Fruit fly (Drosophila melanogaster) whole organism, wandering third instar larva: ENCODE data around the gene Xport-B.

Source experiments
- Abd-B ChIP-seq: fragments of >200 bp; optimal IDR thresholded peaks from 2 replicates; lab custom pipeline; 2017; ENCODE audit warnings: missing biosample characterization, missing genetic modification characterization
- CG32264 ChIP-seq: fragments of 200-800 bp; sonication (Bioruptor generic); optimal IDR thresholded peaks from 2 replicates; lab custom pipeline; 2016; ENCODE audit warnings: missing biosample characterization, missing genetic modification characterization
- CG9705 ChIP-seq: fragments of 200-800 bp; sonication (Bioruptor generic); optimal IDR thresholded peaks from 2 replicates; lab custom pipeline; 2018; ENCODE audit warnings: missing biosample characterization, mild to moderate bottlenecking, missing genetic modification characterization
- CrebA ChIP-seq: fragments of 200-800 bp; sonication (Bioruptor generic); optimal IDR thresholded peaks from 2 replicates; lab custom pipeline; 2016; ENCODE audit warnings: missing biosample characterization, mild to moderate bottlenecking, missing genetic modification characterization, borderline replicate concordance
- Dfd ChIP-seq: fragments of >200 bp; optimal IDR thresholded peaks from 2 replicates; lab custom pipeline; 2017; ENCODE audit warnings: missing biosample characterization, missing genetic modification characterization
- Dif ChIP-seq: fragments of 200-275, 200-300 bp; sonication (Bioruptor generic); optimal IDR thresholded peaks from 2 replicates; lab custom pipeline; 2018; ENCODE audit warnings: missing biosample characterization, missing genetic modification characterization; ENCODE audit not compliant: partially characterized antibody
- GATAd ChIP-seq: sonication (Bioruptor generic); optimal IDR thresholded peaks from 2 replicates; lab custom pipeline; 2016; ENCODE audit warnings: missing biosample characterization, missing genetic modification characterization
- HLH106 ChIP-seq: fragments of 200-800 bp; optimal IDR thresholded peaks from 3 replicates; lab custom pipeline; 2019; ENCODE audit warnings: missing biosample characterization, mild to moderate bottlenecking, missing genetic modification characterization, moderate library complexity
- Hnf4 ChIP-seq: fragments of 200-800 bp; sonication (Bioruptor generic); optimal IDR thresholded peaks from 2 replicates; lab custom pipeline; 2016; ENCODE audit warnings: missing biosample characterization, mild to moderate bottlenecking, missing genetic modification characterization
- Hr78 ChIP-seq: fragments of >200 bp; optimal IDR thresholded peaks from 2 replicates; lab custom pipeline; 2017; ENCODE audit warnings: missing biosample characterization, missing genetic modification characterization
- Hr83 ChIP-seq: fragments of 200-300 bp; sonication (Bioruptor generic); optimal IDR thresholded peaks from 2 replicates; lab custom pipeline; 2016; ENCODE audit warnings: missing biosample characterization, mild to moderate bottlenecking, missing genetic modification characterization, moderate library complexity; ENCODE audit not compliant: poor library complexity, severe bottlenecking
- Jra ChIP-seq: sonication (Bioruptor generic); optimal IDR thresholded peaks from 2 replicates; lab custom pipeline; 2016; ENCODE audit warnings: missing biosample characterization, missing genetic modification characterization
- Mio ChIP-seq: sonication (Bioruptor generic); optimal IDR thresholded peaks from 2 replicates; lab custom pipeline; 2016; ENCODE audit warnings: missing biosample characterization, missing genetic modification characterization
- Myc ChIP-seq: fragments of >200 bp; optimal IDR thresholded peaks from 2 replicates; lab custom pipeline; 2017
- N ChIP-seq: fragments of >200 bp; optimal IDR thresholded peaks from 2 replicates; lab custom pipeline; 2018; ENCODE audit warnings: missing biosample characterization, missing external identifiers, missing genetic modification characterization
- OdsH ChIP-seq: fragments of 200-800 bp; sonication (Bioruptor generic); optimal IDR thresholded peaks from 2 replicates; lab custom pipeline; 2016; ENCODE audit warnings: missing biosample characterization, mild to moderate bottlenecking, missing genetic modification characterization
- Rel ChIP-seq, 2 experiments: fragments of 200-800 bp; sonication (Bioruptor generic) in 1 of 2; optimal IDR thresholded peaks; 2 replicates in 1 of 2; 3 replicates in 1 of 2; lab custom pipeline; 2016 to 2019; ENCODE audit warnings: mild to moderate bottlenecking in 2 of 2, missing biosample characterization in 2 of 2, missing genetic modification characterization in 2 of 2, moderate library complexity in 1 of 2
- Vsx2 ChIP-seq: fragments of 200-300, 225-300 bp; sonication (Bioruptor generic); optimal IDR thresholded peaks from 2 replicates; lab custom pipeline; 2018; ENCODE audit warnings: missing biosample characterization, missing genetic modification characterization; ENCODE audit not compliant: partially characterized antibody
- br ChIP-seq: fragments of 200-800 bp; sonication (Bioruptor generic); optimal IDR thresholded peaks from 2 replicates; lab custom pipeline; 2016; ENCODE audit warnings: missing biosample characterization, missing genetic modification characterization
- brk ChIP-seq: fragments of 200-800 bp; sonication (Bioruptor generic); optimal IDR thresholded peaks from 2 replicates; lab custom pipeline; 2016; ENCODE audit warnings: missing biosample characterization, mild to moderate bottlenecking, missing genetic modification characterization
- dl ChIP-seq, 2 experiments: fragments of 175-275, 200-275 bp in 1 of 2; fragments of 200-275 bp in 1 of 2; sonication (Bioruptor generic); optimal IDR thresholded peaks; lab custom pipeline; 2018; ENCODE audit warnings: mild to moderate bottlenecking in 2 of 2, missing biosample characterization in 2 of 2, missing genetic modification characterization in 2 of 2, moderate library complexity in 2 of 2; ENCODE audit not compliant: partially characterized antibody in 2 of 2, insufficient read depth in 1 of 2
- dmrt93B ChIP-seq: fragments of 200-800 bp; sonication (Bioruptor generic); optimal IDR thresholded peaks from 2 replicates; lab custom pipeline; 2018; ENCODE audit warnings: missing biosample characterization, mild to moderate bottlenecking, missing genetic modification characterization
- dsf ChIP-seq: sonication (Bioruptor generic); optimal IDR thresholded peaks from 2 replicates; lab custom pipeline; 2016; ENCODE audit warnings: missing biosample characterization, missing genetic modification characterization, borderline replicate concordance
- ey ChIP-seq: fragments of 200-800 bp; sonication (Bioruptor generic); optimal IDR thresholded peaks from 2 replicates; lab custom pipeline; 2016; ENCODE audit warnings: missing biosample characterization, missing genetic modification characterization
- foxo ChIP-seq, 2 experiments: fragments of 200-800 bp; sonication (Bioruptor generic); optimal IDR thresholded peaks; 2 replicates in 1 of 2; 3 replicates in 1 of 2; lab custom pipeline; 2016 to 2017; ENCODE audit warnings: missing biosample characterization in 2 of 2, missing genetic modification characterization in 2 of 2
- fru ChIP-seq: fragments of 200-800 bp; sonication (Bioruptor generic); optimal IDR thresholded peaks from 3 replicates; lab custom pipeline; 2016; ENCODE audit warnings: missing biosample characterization, mild to moderate bottlenecking, missing genetic modification characterization
- h ChIP-seq: fragments of 200-800 bp; sonication (Bioruptor generic); optimal IDR thresholded peaks from 3 replicates; lab custom pipeline; 2016; ENCODE audit warnings: missing biosample characterization, mild to moderate bottlenecking, missing genetic modification characterization
- jim ChIP-seq: fragments of 175-275, 200-325 bp; sonication (Bioruptor generic); optimal IDR thresholded peaks from 2 replicates; lab custom pipeline; 2016; ENCODE audit warnings: missing biosample characterization, mild to moderate bottlenecking, missing genetic modification characterization
- lola ChIP-seq: fragments of >200 bp; optimal IDR thresholded peaks from 2 replicates; lab custom pipeline; 2017; ENCODE audit warnings: missing biosample characterization, missing genetic modification characterization
- pan ChIP-seq: fragments of >200 bp; optimal IDR thresholded peaks from 2 replicates; lab custom pipeline; 2017
- psq ChIP-seq: fragments of 200-800 bp; sonication (Bioruptor generic); optimal IDR thresholded peaks from 3 replicates; lab custom pipeline; 2017; ENCODE audit warnings: missing biosample characterization, mild to moderate bottlenecking, missing genetic modification characterization, moderate library complexity
- rgr ChIP-seq: fragments of 200-800 bp; sonication (Bioruptor generic); optimal IDR thresholded peaks from 3 replicates; lab custom pipeline; 2016; ENCODE audit warnings: missing biosample characterization, mild to moderate bottlenecking, missing genetic modification characterization
- sage ChIP-seq: fragments of 200-800 bp; sonication (Bioruptor generic); optimal IDR thresholded peaks from 2 replicates; lab custom pipeline; 2016; ENCODE audit warnings: missing biosample characterization, mild to moderate bottlenecking, missing genetic modification characterization
- sv ChIP-seq: fragments of 200-800 bp; sonication (Bioruptor generic); optimal IDR thresholded peaks from 3 replicates; lab custom pipeline; 2016; ENCODE audit warnings: missing biosample characterization, missing genetic modification characterization
- tai ChIP-seq: sonication (Bioruptor generic); optimal IDR thresholded peaks from 2 replicates; lab custom pipeline; 2016; ENCODE audit warnings: missing biosample characterization, missing genetic modification characterization
- usp ChIP-seq: fragments of >200 bp; optimal IDR thresholded peaks from 2 replicates; lab custom pipeline; 2017; ENCODE audit warnings: missing biosample characterization, missing genetic modification characterization
- woc ChIP-seq: sonication (Bioruptor generic); optimal IDR thresholded peaks from 2 replicates; lab custom pipeline; 2016; ENCODE audit warnings: missing biosample characterization, mild to moderate bottlenecking, missing genetic modification characterization

The Xport-B gene

DNA sequence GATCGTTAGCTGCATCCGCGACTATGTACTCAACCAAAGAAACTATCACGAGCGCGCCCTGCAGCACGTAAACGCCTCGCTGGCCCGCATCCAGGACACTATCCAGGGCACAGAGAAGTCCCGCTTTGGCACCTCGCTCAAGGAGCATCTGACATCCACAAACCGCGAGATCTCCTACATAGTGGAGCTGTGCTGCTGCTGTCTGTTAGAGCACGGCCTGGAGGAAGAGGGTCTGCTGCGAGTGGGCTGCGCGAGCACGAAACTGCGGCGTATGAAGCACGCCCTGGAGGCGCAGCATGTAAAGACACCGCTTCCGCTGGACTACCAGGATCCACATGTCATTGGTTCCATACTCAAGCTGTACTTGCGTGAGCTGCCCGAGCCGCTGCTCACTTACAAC is 4.2 kb downstream of the Xport-B start:
- no peak for TF ChIP-seq Mio
- no peak for TF ChIP-seq foxo (GFP tag; optimal IDR thresholded peaks at IDR 0.05; lab: Kevin White, UChicago)
- no peak for TF ChIP-seq Hnf4
- TF ChIP-seq sage: no peak
- no peak for TF ChIP-seq Rel (GFP tag; optimal IDR thresholded peaks at IDR 0.05; lab: Kevin White, UChicago)
- TF ChIP-seq Rel (tag; optimal IDR thresholded peaks at IDR 0.05; lab: Kevin White, UChicago): no peak
- TF ChIP-seq Dif (GFP tag; lab: Kevin White, UChicago): no peak
- TF ChIP-seq Abd-B (GFP tag; lab: Kevin White, UChicago): no peak
- no peak for TF ChIP-seq Myc
- no peak for TF ChIP-seq psq (GFP tag; lab: Kevin White, UChicago)
- no peak for TF ChIP-seq CG32264
- TF ChIP-seq N (GFP tag; lab: Kevin White, UChicago): no peak
- TF ChIP-seq Jra (GFP tag; lab: Kevin White, UChicago): no peak
- TF ChIP-seq dmrt93B (GFP tag; lab: Kevin White, UChicago): no peak

DNA sequence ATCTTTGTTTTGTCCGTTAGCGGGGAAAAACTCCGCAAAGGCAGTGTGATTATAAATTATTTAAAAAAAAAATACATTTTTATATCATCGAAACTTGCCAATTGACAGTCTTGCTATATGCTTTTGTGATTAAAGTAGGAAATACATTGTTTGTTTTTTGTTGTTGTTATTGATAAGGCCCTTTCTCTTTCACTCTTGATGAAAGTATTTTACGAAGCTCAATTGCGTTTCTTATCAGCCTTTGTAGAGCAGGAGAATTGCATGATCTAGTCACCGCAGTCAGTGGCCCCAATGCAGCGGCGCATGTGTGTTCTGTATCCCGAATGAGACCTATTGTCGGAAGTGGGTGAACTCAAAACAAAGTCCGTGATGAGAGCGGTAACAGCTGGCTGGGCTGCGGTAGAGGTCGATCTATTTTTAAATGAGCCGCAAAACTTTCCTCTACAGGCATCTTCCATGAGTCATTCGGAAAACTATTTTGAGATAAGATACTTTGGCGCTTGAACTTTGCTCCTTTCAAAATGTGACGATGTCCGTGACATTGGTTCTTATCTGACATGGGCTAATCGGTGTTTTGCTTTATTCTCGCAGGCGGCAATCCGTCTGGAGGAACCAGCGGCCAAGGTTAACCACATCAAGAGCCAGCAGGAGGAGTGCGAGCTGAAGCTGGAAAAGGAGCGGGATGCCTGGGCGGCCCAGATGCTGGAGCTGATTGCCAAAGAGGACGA is 4.7 kb downstream of the Xport-B start:
- TF ChIP-seq CrebA (GFP tag; lab: Kevin White, UChicago): no peak
- TF ChIP-seq dmrt93B (GFP tag; lab: Kevin White, UChicago): no peak
- TF ChIP-seq foxo (GFP tag; optimal IDR thresholded peaks at IDR 0.05; lab: Kevin White, UChicago): no peak
- TF ChIP-seq rgr (GFP tag; lab: Kevin White, UChicago): no peak
- no peak for TF ChIP-seq Rel (GFP tag; optimal IDR thresholded peaks at IDR 0.05; lab: Kevin White, UChicago)
- peak; percentile 83 for TF ChIP-seq Rel (tag; optimal IDR thresholded peaks at IDR 0.05; lab: Kevin White, UChicago)
- no peak for TF ChIP-seq N (GFP tag; lab: Kevin White, UChicago)
- no peak for TF ChIP-seq Abd-B (GFP tag; lab: Kevin White, UChicago)
- TF ChIP-seq Hr78 (GFP tag; lab: Kevin White, UChicago): no peak
- TF ChIP-seq br (GFP tag; lab: Kevin White, UChicago): peak; percentile 7
- no peak for TF ChIP-seq h (GFP tag; lab: Kevin White, UChicago)
- TF ChIP-seq Hnf4: no peak
- TF ChIP-seq GATAd: no peak

DNA sequence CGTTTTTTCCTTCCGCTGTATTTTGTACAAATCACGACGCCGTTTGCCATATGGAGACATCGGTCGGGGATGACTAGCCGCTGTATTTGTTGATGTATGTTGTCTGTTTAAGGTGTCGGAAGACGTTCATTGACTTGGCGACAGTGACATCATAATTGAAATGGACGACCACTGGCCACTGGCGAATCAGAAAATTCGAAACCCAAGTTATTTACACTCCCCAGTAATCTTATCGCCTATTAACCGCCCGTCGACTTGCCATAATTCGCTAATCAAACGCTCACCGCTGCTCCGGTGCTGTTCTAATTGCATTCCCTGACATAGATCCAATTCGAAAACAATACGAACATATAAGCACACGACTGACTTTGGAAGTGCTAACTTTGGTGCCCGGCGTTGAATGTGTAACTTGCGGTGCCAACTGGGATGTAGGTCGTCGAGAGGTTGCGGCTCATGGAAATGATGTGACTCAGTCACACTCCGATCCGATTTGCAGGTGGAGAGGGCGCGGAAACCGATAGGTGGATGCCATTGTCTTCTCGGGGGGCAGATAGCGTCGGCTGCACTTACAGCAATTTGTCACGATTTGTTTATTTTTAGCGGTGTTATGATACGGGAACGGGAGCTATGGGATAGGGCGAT is 5.5 kb downstream of the Xport-B start:
- TF ChIP-seq fru (GFP tag; lab: Kevin White, UChicago) (no peak), CG9705 (GFP tag; lab: Kevin White, UChicago) (no peak), OdsH (no peak), dmrt93B (GFP tag; lab: Kevin White, UChicago) (no peak), Dfd (GFP tag; lab: Kevin White, UChicago) (no peak)
- TF ChIP-seq, all 38 proteins: peak for 0

DNA sequence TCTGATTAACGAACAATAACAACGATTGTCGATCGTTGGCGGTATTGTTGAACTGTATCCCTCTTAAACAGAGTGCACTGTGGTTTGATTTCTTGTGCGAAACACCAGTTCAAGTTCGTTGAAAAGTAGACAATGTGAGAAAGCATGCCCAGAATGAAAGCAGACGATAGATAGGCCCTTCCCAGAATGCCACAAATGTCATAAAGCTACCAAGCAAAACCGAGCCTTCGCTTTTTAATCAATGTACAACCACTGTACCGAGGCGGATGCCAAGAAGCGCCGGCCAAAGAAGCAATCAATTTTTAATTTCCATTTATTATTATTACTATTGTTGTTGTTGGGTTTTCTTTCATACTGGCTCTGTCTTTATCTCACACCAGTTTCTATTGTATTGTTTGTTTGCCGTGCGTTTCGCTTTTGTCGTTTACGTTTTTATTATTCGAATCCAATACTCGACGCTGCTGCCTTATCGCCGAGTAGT is 6.3 kb downstream of the Xport-B start:
- TF ChIP-seq Dfd (GFP tag; lab: Kevin White, UChicago) (no peak), Rel (GFP tag; optimal IDR thresholded peaks at IDR 0.05; lab: Kevin White, UChicago) (peak; percentile 17), Rel (tag; optimal IDR thresholded peaks at IDR 0.05; lab: Kevin White, UChicago) (no peak), Abd-B (GFP tag; lab: Kevin White, UChicago) (no peak), tai (GFP tag; lab: Kevin White, UChicago) (no peak), Vsx2 (GFP tag; lab: Kevin White, UChicago) (no peak), Mio (no peak), woc (GFP tag; lab: Kevin White, UChicago) (peak; percentile 41), pan (lab: Kevin White, UChicago) (no peak), Hnf4 (peak; percentile 80), sage (peak; percentile 40), sv (GFP tag; lab: Kevin White, UChicago) (peak; percentile 77), brk (peak; percentile 75), Dif (GFP tag; lab: Kevin White, UChicago) (no peak), ey (GFP tag; lab: Kevin White, UChicago) (peak; percentile 83), OdsH (peak; percentile 82), Hr83 (peak; percentile 45), dl (GFP tag; optimal IDR thresholded peaks at IDR 0.05; lab: Kevin White, UChicago; ENCODE audit: insufficient read depth in 1 of 2, partially characterized antibody in 2 of 2) (no peak), lola (GFP tag; lab: Kevin White, UChicago) (no peak), Myc (no peak), dsf (GFP tag; lab: Kevin White, UChicago) (peak; percentile 23), foxo (GFP tag; optimal IDR thresholded peaks at IDR 0.05; lab: Kevin White, UChicago) (peak; percentile 5 to 85), rgr (GFP tag; lab: Kevin White, UChicago) (peak; percentile 87), CG9705 (GFP tag; lab: Kevin White, UChicago) (no peak), CrebA (GFP tag; lab: Kevin White, UChicago) (no peak), h (GFP tag; lab: Kevin White, UChicago) (peak; percentile 88), br (GFP tag; lab: Kevin White, UChicago) (peak; percentile 88), Hr78 (GFP tag; lab: Kevin White, UChicago) (no peak), HLH106 (tag; lab: Kevin White, UChicago) (peak; percentile 40), fru (GFP tag; lab: Kevin White, UChicago) (peak; percentile 69), GATAd (no peak), jim (GFP tag; lab: Kevin White, UChicago) (no peak), N (GFP tag; lab: Kevin White, UChicago) (no peak), usp (GFP tag; lab: Kevin White, UChicago) (no peak), Jra (GFP tag; lab: Kevin White, UChicago) (peak; percentile 56)
